Worm (Caenorhabditis elegans): ENCODE results near the gene srd-20.
A peak's percentile ranks its signal among the peaks of the same experiment; 100 is the strongest.

The srd-20 gene

DNA sequence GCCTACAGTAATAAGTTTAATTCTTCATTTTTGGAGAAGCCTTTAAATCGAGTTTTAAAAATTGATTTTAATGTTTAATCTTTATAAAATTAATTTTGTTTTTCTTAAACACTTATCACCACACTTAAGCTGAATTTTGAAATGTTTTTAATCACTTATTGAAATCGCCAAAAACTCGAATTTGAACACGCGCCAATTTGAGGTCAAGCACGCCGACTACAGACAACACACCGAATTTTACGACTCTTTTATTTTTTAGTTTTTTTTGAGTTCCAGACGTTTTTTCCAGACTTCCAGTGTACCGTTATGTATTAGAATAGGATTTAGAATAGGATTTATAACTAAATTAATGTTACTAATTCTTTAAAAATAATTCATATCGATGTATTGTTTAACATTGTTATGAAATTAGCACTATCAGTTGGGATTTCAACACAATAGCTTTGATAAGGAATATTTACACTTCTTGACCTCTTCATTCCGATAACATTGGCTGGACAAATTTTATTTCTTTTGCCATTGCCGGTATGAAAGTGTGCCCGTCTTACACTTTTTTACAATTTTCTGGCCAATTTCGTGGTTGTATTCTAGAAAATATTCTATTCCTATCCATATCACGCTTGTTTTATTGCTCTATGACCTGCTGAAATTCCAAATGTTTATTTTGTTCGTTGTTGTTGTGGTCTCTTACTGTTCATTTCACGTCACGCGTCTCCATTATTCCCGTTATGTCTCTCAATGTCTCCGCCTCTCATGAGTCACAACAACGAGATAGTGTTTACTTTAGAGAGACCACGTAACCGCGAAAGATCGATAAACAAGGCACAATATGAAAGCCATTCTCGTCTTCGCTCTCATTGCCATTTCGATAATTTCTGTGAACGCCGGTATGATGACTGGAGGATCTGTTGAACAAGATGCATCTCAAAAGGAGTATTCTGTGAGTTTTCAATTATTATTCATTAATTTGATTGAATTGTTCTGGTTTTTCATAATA is 11.8 kb upstream of the srd-20 start, which contains the start of gene cpi-2:
Gene cpi-2, plus strand, starts transcription at position 788 of the 997 bp plus-strand sequence.
- TF ChIP-seq nhr-12 (tag; optimal IDR thresholded peaks at IDR 0.05) (no peak), fkh-2 (tag; optimal IDR thresholded peaks at IDR 0.05) (no peak), hmg-11 (tag; optimal IDR thresholded peaks at IDR 0.05) (peak; percentile 51), elt-2 (tag; optimal IDR thresholded peaks at IDR 0.05) (peak; percentile 70), R02D3.7 (tag; optimal IDR thresholded peaks at IDR 0.05) (no peak), nhr-25 (tag; optimal IDR thresholded peaks at IDR 0.05) (peak; percentile 7), pqm-1 (tag; optimal IDR thresholded peaks at IDR 0.05) (no peak), ceh-28 (tag; optimal IDR thresholded peaks at IDR 0.05) (peak; percentile 88), snpc-4 (tag; optimal IDR thresholded peaks at IDR 0.05) (peak; percentile 3), lin-39 (tag; optimal IDR thresholded peaks at IDR 0.05) (no peak), daf-12 (tag; optimal IDR thresholded peaks at IDR 0.05) (no peak), lin-15B (tag; optimal IDR thresholded peaks at IDR 0.05) (no peak), egl-5 (tag; optimal IDR thresholded peaks at IDR 0.05) (no peak), pha-4 (tag; optimal IDR thresholded peaks at IDR 0.05) (peak; percentile 93), ama-1 (optimal IDR thresholded peaks at IDR 0.05) (peak; percentile 81), nfya-1 (tag; optimal IDR thresholded peaks at IDR 0.05; ENCODE audit: insufficient read depth) (peak; percentile 58)

ce11 chrV:6044448-6044847 is 10.9 kb upstream of the srd-20 start:
- no peak for TF ChIP-seq hmg-11 (tag; optimal IDR thresholded peaks at IDR 0.05)
- peak; percentile 38 for TF ChIP-seq elt-2 (tag; optimal IDR thresholded peaks at IDR 0.05)

ce11 chrV:6044853-6045594 is 10.4 kb upstream of the srd-20 start, which contains the start of gene R01B10.3:
TSS of gene R01B10.3 (minus strand) at chrV:6045129.
- TF ChIP-seq eor-1 (tag; optimal IDR thresholded peaks at IDR 0.05) (no peak), elt-1 (tag; optimal IDR thresholded peaks at IDR 0.05) (no peak), pha-4 (tag; optimal IDR thresholded peaks at IDR 0.05) (peak; percentile 26), zag-1 (tag; optimal IDR thresholded peaks at IDR 0.05) (no peak), sea-2 (GFP tag; optimal IDR thresholded peaks at IDR 0.05) (no peak)

DNA sequence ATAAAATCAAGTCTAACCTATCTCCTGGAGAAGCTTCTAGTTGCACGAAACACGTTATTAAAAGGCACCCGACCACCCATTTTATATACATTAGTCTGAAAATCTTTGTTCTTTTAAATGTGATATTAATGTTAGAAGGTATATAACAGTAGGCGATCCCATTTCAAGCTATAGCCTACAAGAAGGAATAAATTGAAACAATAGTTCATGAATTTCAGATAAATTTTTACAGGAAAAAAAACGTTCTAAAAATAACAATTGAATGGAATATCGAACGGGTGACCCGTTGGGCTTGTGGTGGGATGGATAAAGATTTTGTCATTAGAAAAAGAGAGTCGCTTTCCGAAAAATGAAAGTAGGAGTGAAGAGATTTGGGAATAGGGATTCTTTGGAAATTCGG is 7.6 kb upstream of the srd-20 start, which contains the start of gene pgap-3:
Gene pgap-3, minus strand, starts transcription at position 101 of the 400 bp plus-strand sequence.
- TF ChIP-seq ceh-28 (tag; optimal IDR thresholded peaks at IDR 0.05): no peak
- no peak for TF ChIP-seq R02D3.7 (tag; optimal IDR thresholded peaks at IDR 0.05)
- no peak for TF ChIP-seq nhr-12 (tag; optimal IDR thresholded peaks at IDR 0.05)
- TF ChIP-seq egl-5 (tag; optimal IDR thresholded peaks at IDR 0.05): no peak
- no peak for TF ChIP-seq hmg-11 (tag; optimal IDR thresholded peaks at IDR 0.05)
- no peak for TF ChIP-seq nhr-76 (tag; optimal IDR thresholded peaks at IDR 0.05)
- no peak for TF ChIP-seq elt-3 (tag; optimal IDR thresholded peaks at IDR 0.05)
- no peak for TF ChIP-seq unc-62 (GFP tag; optimal IDR thresholded peaks at IDR 0.05)
- no peak for TF ChIP-seq daf-12 (tag; optimal IDR thresholded peaks at IDR 0.05)
- no peak for TF ChIP-seq lsy-12 (tag; optimal IDR thresholded peaks at IDR 0.05)
- no peak for TF ChIP-seq elt-1 (tag; optimal IDR thresholded peaks at IDR 0.05)
- no peak for TF ChIP-seq nhr-23 (tag; optimal IDR thresholded peaks at IDR 0.05)
- no peak for TF ChIP-seq egl-27 (tag; optimal IDR thresholded peaks at IDR 0.05)
- TF ChIP-seq snpc-4 (tag; optimal IDR thresholded peaks at IDR 0.05): no peak
- no peak for TF ChIP-seq nhr-77 (tag; optimal IDR thresholded peaks at IDR 0.05)
- TF ChIP-seq nhr-11 (tag; optimal IDR thresholded peaks at IDR 0.05): no peak
- no peak for TF ChIP-seq lin-39 (tag; optimal IDR thresholded peaks at IDR 0.05)
- no peak for TF ChIP-seq ztf-4 (tag; optimal IDR thresholded peaks at IDR 0.05)
- TF ChIP-seq eor-1 (tag; optimal IDR thresholded peaks at IDR 0.05): no peak
- no peak for TF ChIP-seq tbx-2 (tag; optimal IDR thresholded peaks at IDR 0.05)

DNA sequence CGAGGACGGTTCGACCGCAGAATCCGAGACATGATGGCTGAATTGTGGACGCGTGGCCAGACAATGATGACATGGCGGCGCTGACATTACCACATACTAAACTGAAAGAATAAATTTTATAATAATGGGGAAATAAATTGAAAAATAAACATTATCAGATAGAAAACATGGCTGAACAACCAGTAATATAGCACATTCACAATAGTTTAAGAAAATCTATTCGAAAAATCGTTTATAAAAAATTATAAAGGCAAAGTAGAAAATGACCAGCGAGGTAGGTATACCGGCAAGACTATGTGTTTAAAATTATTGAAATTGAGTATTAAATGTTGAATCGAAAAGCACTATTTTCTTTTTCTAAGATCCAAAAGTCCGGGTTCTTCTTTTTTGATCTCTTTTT is 4.2 kb upstream of the srd-20 start, which contains the start of gene jamp-1:
Gene jamp-1, minus strand, starts transcription at position 101 of the 400 bp plus-strand sequence.
- TF ChIP-seq daf-12 (tag; optimal IDR thresholded peaks at IDR 0.05) (no peak), elt-1 (tag; optimal IDR thresholded peaks at IDR 0.05) (no peak), elt-2 (tag; optimal IDR thresholded peaks at IDR 0.05) (no peak), aly-2 (tag; optimal IDR thresholded peaks at IDR 0.05) (no peak), unc-62 (GFP tag; optimal IDR thresholded peaks at IDR 0.05) (no peak), nhr-77 (tag; optimal IDR thresholded peaks at IDR 0.05) (no peak), hmg-11 (tag; optimal IDR thresholded peaks at IDR 0.05) (no peak)
